Worm (Caenorhabditis elegans) whole organism, mixed stage, embryonic: Measurements from ENCODE around the gene sel-1.

Experiments used
- blmp-1 ChIP-seq: fragments of 150-350 bp; optimal IDR thresholded peaks from 2 replicates; lab custom pipeline; 2014; ENCODE audit warnings: missing biosample characterization, missing genetic modification characterization
- ceh-39 ChIP-seq: fragments of 150-350 bp; optimal IDR thresholded peaks from 2 replicates; lab custom pipeline; 2014; ENCODE audit warnings: missing biosample characterization, missing genetic modification characterization
- ceh-43 ChIP-seq: fragments of 200-800 bp; sonication (Bioruptor generic); optimal IDR thresholded peaks from 2 replicates; lab custom pipeline; 2018; ENCODE audit warnings: mild to moderate bottlenecking, missing genetic modification characterization, moderate library complexity, missing compliant biosample characterization
- ces-1 ChIP-seq: fragments of 150-350 bp; optimal IDR thresholded peaks from 2 replicates; lab custom pipeline; 2014; ENCODE audit warnings: missing biosample characterization, missing genetic modification reagents, missing genetic modification characterization
- elt-3 ChIP-seq: fragments of 150-350 bp; optimal IDR thresholded peaks from 2 replicates; lab custom pipeline; 2014; ENCODE audit warnings: missing biosample characterization, missing genetic modification characterization
- mep-1 ChIP-seq: fragments of 150-350 bp; optimal IDR thresholded peaks from 2 replicates; lab custom pipeline; 2017; ENCODE audit warnings: missing biosample characterization, missing genetic modification reagents, missing genetic modification characterization, inconsistent platforms
- nhr-237 ChIP-seq: fragments of 150-350 bp; optimal IDR thresholded peaks from 2 replicates; lab custom pipeline; 2014; ENCODE audit warnings: missing biosample characterization, missing genetic modification characterization
- nhr-76 ChIP-seq: sonication (generic microtip); optimal IDR thresholded peaks from 2 replicates; lab custom pipeline; 2017; ENCODE audit warnings: missing biosample characterization, missing genetic modification characterization
- pha-4 ChIP-seq: fragments of 150-350 bp; optimal IDR thresholded peaks from 2 replicates; lab custom pipeline; 2018; ENCODE audit warnings: missing biosample characterization, missing genetic modification reagents, missing genetic modification characterization
- snpc-4 ChIP-seq: fragments of 150-350 bp; optimal IDR thresholded peaks from 2 replicates; lab custom pipeline; 2014; ENCODE audit warnings: missing biosample characterization, missing genetic modification characterization
- unc-39 ChIP-seq: fragments of 150-350 bp; optimal IDR thresholded peaks from 2 replicates; lab custom pipeline; 2014; ENCODE audit warnings: missing biosample characterization, missing genetic modification characterization
- unc-62 ChIP-seq: fragments of 150-350 bp; optimal IDR thresholded peaks from 2 replicates; lab custom pipeline; 2014; ENCODE audit warnings: missing biosample characterization, missing genetic modification reagents, missing genetic modification characterization
- ztf-11 ChIP-seq: fragments of 150-350 bp; optimal IDR thresholded peaks from 2 replicates; lab custom pipeline; 2014; ENCODE audit warnings: missing biosample characterization, missing genetic modification characterization

DNA sequence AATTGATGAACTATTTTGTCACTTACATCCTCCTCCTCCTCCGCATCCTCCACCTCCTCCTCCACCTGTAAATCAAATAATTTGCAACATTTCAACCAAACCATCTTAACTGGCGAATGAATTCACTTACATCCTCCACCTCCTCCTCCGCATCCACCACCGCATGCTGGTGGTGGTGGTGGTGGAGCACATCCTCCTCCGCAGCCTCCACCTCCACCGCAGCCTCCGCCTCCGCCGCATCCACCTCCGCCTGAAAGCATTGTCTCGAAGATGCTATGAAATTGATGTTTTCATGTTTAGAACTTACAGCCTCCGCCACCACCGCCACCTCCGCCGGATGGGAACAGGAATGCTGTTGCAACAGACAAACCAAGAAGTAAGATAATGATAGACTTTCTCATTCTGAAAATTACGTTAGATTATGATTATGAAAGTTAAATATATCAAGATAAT, 16.0 kb downstream of the sel-1 start, which contains the start of gene grl-23:
- TF ChIP-seq snpc-4 (no peak), unc-39 (tag; lab: Kevin White, UChicago) (no peak), pha-4 (tag; lab: Kevin White, UChicago) (no peak), unc-62 (GFP tag; lab: Kevin White, UChicago) (no peak), ces-1 (GFP tag; lab: Kevin White, UChicago) (no peak), ceh-39 (tag; lab: Kevin White, UChicago) (no peak), blmp-1 (tag; lab: Kevin White, UChicago) (no peak), ztf-11 (tag; lab: Kevin White, UChicago) (no peak), nhr-237 (no peak), nhr-76 (tag; lab: Kevin White, UChicago) (no peak), ceh-43 (GFP tag; lab: Kevin White, UChicago) (no peak), mep-1 (tag; lab: Kevin White, UChicago) (no peak), elt-3 (tag; lab: Kevin White, UChicago) (no peak)
